Worm (Caenorhabditis elegans) whole organism, young adult: ENCODE measurements around the gene cutl-25.

ENCODE experiments used
- B0035.1 ChIP-seq: sonication (generic microtip); optimal IDR thresholded peaks from 2 replicates; lab custom pipeline; 2016; ENCODE audit warnings: missing genetic modification characterization, mild to moderate bottlenecking, missing compliant biosample characterization, missing genotype, missing genetic modification reagents
- C17E4.6 ChIP-seq: fragments of 200-800 bp; sonication (Bioruptor generic); IDR thresholded peaks from 2 replicates; pipeline ENCODE4 v1.3.6; 2022; ENCODE audit warnings: missing genetic modification reagents, missing genetic modification characterization, missing compliant biosample characterization
- F10E7.11 ChIP-seq: sonication (generic microtip); optimal IDR thresholded peaks from 2 replicates; lab custom pipeline; 2017; ENCODE audit warnings: mild to moderate bottlenecking, missing genetic modification characterization, moderate library complexity, missing compliant biosample characterization
- F33H1.4 ChIP-seq: fragments of 200-800 bp; sonication (Bioruptor generic); IDR thresholded peaks from 2 replicates; pipeline ENCODE4 v1.3.6; 2022; ENCODE audit warnings: missing genetic modification reagents, missing genetic modification characterization, missing compliant biosample characterization
- F39B2.1 ChIP-seq: fragments of 200-800 bp; sonication (Bioruptor generic); IDR thresholded peaks from 2 replicates; pipeline ENCODE4 v1.3.6; 2022; ENCODE audit warnings: missing genetic modification reagents, missing genetic modification characterization, missing compliant biosample characterization
- F52B5.7 ChIP-seq: sonication (generic microtip); optimal IDR thresholded peaks from 2 replicates; lab custom pipeline; 2016; ENCODE audit warnings: mild to moderate bottlenecking, missing genetic modification characterization, missing compliant biosample characterization
- F57A8.1 ChIP-seq: fragments of 200-800 bp; sonication (Bioruptor generic); optimal IDR thresholded peaks from 2 replicates; lab custom pipeline; 2018; ENCODE audit warnings: mild to moderate bottlenecking, missing genetic modification characterization, moderate library complexity, missing compliant biosample characterization
- K11D2.4 ChIP-seq: fragments of 200-800 bp; sonication (Bioruptor generic); IDR thresholded peaks from 2 replicates; pipeline ENCODE4 v1.3.6; 2022; ENCODE audit warnings: missing genetic modification reagents, missing genetic modification characterization, missing compliant biosample characterization
- K12H6.12 ChIP-seq: fragments of 200-800 bp; sonication (Bioruptor generic); optimal IDR thresholded peaks from 2 replicates; lab custom pipeline; 2018; ENCODE audit warnings: mild to moderate bottlenecking, missing genetic modification characterization, missing compliant biosample characterization
- Y53F4B.3 ChIP-seq: fragments of 200-800 bp; sonication (Bioruptor generic); IDR thresholded peaks from 2 replicates; pipeline ENCODE4 v1.3.6; 2022; ENCODE audit warnings: missing genetic modification reagents, missing genetic modification characterization, missing compliant biosample characterization
- Y53G8AR.9 ChIP-seq: fragments of 200-800 bp; sonication (Bioruptor generic); conservative IDR thresholded peaks from 2 replicates; pipeline ENCODE4 v1.3.6; 2022; ENCODE audit warnings: missing genetic modification reagents, missing genetic modification characterization, missing compliant biosample characterization
- Y67H2A.10 ChIP-seq: fragments of 200-800 bp; sonication (Bioruptor generic); conservative IDR thresholded peaks from 2 replicates; pipeline ENCODE4 v1.3.6; 2022; ENCODE audit warnings: missing genetic modification reagents, missing genetic modification characterization, missing compliant biosample characterization
- attf-3 ChIP-seq: fragments of 200-800 bp; sonication (Bioruptor generic); conservative IDR thresholded peaks from 2 replicates; pipeline ENCODE4 v1.3.6; 2022; ENCODE audit warnings: missing genetic modification reagents, missing genetic modification characterization, missing compliant biosample characterization
- attf-6 ChIP-seq: fragments of 200-800 bp; sonication (Bioruptor generic); IDR thresholded peaks from 2 replicates; pipeline ENCODE4 v1.3.6; 2022; ENCODE audit warnings: missing genetic modification reagents, missing genetic modification characterization, missing compliant biosample characterization
- cebp-1 ChIP-seq, 2 experiments: fragments of 200-800 bp in 1 of 2; sonication (Bioruptor generic) in 1 of 2; sonication (generic microtip) in 1 of 2; IDR thresholded peaks in 1 of 2; optimal IDR thresholded peaks in 1 of 2; 2 replicates each; pipeline versions ENCODE4 v1.3.6 to Lab custom; 2017 to 2022; ENCODE audit warnings: missing compliant biosample characterization in 2 of 2, missing genetic modification characterization in 2 of 2, mild to moderate bottlenecking in 1 of 2, missing genetic modification reagents in 1 of 2, moderate library complexity in 1 of 2
- ceh-100 ChIP-seq: fragments of 200-800 bp; sonication (Bioruptor generic); IDR thresholded peaks from 2 replicates; pipeline ENCODE4 v1.3.6; 2022; ENCODE audit warnings: missing genetic modification reagents, missing genetic modification characterization, missing compliant biosample characterization
- dox-1 ChIP-seq: fragments of 200-800 bp; sonication (Bioruptor generic); IDR thresholded peaks from 2 replicates; pipeline ENCODE4 v1.3.6; 2022; ENCODE audit warnings: missing genetic modification reagents, missing genetic modification characterization, missing compliant biosample characterization
- dpl-1 ChIP-seq: fragments of 150-350 bp; optimal IDR thresholded peaks from 2 replicates; lab custom pipeline; 2014; ENCODE audit warnings: missing biosample characterization, missing genetic modification reagents, missing genetic modification characterization
- efl-1 ChIP-seq: fragments of 150-350 bp; optimal IDR thresholded peaks from 2 replicates; lab custom pipeline; 2014; ENCODE audit warnings: missing biosample characterization, missing genetic modification reagents, missing genetic modification characterization
- hlh-26 ChIP-seq: fragments of 200-800 bp; sonication (Bioruptor generic); conservative IDR thresholded peaks from 2 replicates; pipeline ENCODE4 v1.3.6; 2022; ENCODE audit warnings: missing genetic modification reagents, missing genetic modification characterization, missing compliant biosample characterization
- lin-40 ChIP-seq: sonication (generic microtip); optimal IDR thresholded peaks from 2 replicates; lab custom pipeline; 2016; ENCODE audit warnings: missing genetic modification characterization, mild to moderate bottlenecking, missing compliant biosample characterization, missing genotype, missing genetic modification reagents
- lsl-1 ChIP-seq: fragments of 200-800 bp; sonication (Bioruptor generic); optimal IDR thresholded peaks from 2 replicates; lab custom pipeline; 2018; ENCODE audit warnings: mild to moderate bottlenecking, missing genetic modification characterization, moderate library complexity, missing compliant biosample characterization
- madf-3 ChIP-seq: fragments of 200-800 bp; sonication (Bioruptor generic); IDR thresholded peaks from 2 replicates; pipeline ENCODE4 v1.3.6; 2022; ENCODE audit warnings: missing genetic modification reagents, missing genetic modification characterization, missing compliant biosample characterization
- madf-8 ChIP-seq: fragments of 200-800 bp; sonication (Bioruptor generic); conservative IDR thresholded peaks from 2 replicates; pipeline ENCODE4 v1.3.6; 2022; ENCODE audit warnings: missing genetic modification reagents, missing genetic modification characterization, missing compliant biosample characterization
- nfyb-1 ChIP-seq: fragments of 200-800 bp; sonication (Bioruptor generic); IDR thresholded peaks from 2 replicates; pipeline ENCODE4 v1.3.6; 2022; ENCODE audit warnings: missing genetic modification reagents, missing genetic modification characterization, missing compliant biosample characterization
- nhr-80 ChIP-seq: sonication (generic microtip); optimal IDR thresholded peaks from 2 replicates; lab custom pipeline; 2016; ENCODE audit warnings: missing genetic modification characterization, missing compliant biosample characterization
- pha-4 ChIP-seq: fragments of 150-350 bp; sonication (generic microtip); optimal IDR thresholded peaks from 2 replicates; lab custom pipeline; 2014; ENCODE audit warnings: missing biosample characterization, missing genetic modification reagents, missing genetic modification characterization
- rcor-1 ChIP-seq: fragments of 200-800 bp; sonication (Bioruptor generic); IDR thresholded peaks from 2 replicates; pipeline ENCODE4 v1.3.6; 2022; ENCODE audit warnings: missing genetic modification reagents, missing genetic modification characterization, missing compliant biosample characterization
- rec-8 ChIP-seq, 2 experiments: sonication (generic microtip); optimal IDR thresholded peaks; 2 replicates each; lab custom pipeline; 2016; ENCODE audit warnings: mild to moderate bottlenecking in 2 of 2, missing genetic modification characterization in 2 of 2, missing genetic modification reagents in 2 of 2, missing genotype in 2 of 2, missing biosample characterization in 1 of 2, missing compliant biosample characterization in 1 of 2, moderate library complexity in 1 of 2
- repo-1 ChIP-seq: sonication (generic microtip); optimal IDR thresholded peaks from 2 replicates; lab custom pipeline; 2017; ENCODE audit warnings: mild to moderate bottlenecking, missing genetic modification characterization, missing compliant biosample characterization
- sdz-38 ChIP-seq: sonication (generic microtip); optimal IDR thresholded peaks from 2 replicates; lab custom pipeline; 2016; ENCODE audit warnings: missing genotype, missing genetic modification characterization, missing compliant biosample characterization
- snpc-1.1 ChIP-seq: sonication (generic microtip); optimal IDR thresholded peaks from 2 replicates; lab custom pipeline; 2017; ENCODE audit warnings: missing genetic modification characterization, mild to moderate bottlenecking, missing compliant biosample characterization, antibody characterized with exemption, moderate library complexity, missing genotype, missing genetic modification reagents; ENCODE audit not compliant: insufficient read depth
- somi-1 ChIP-seq: fragments of 200-800 bp; sonication (Bioruptor generic); optimal IDR thresholded peaks from 2 replicates; lab custom pipeline; 2018; ENCODE audit warnings: mild to moderate bottlenecking, missing genetic modification characterization, missing compliant biosample characterization
- tbp1 ChIP-seq: fragments of 200-800 bp; sonication (Bioruptor generic); optimal IDR thresholded peaks from 2 replicates; lab custom pipeline; 2018; ENCODE audit warnings: mild to moderate bottlenecking, missing genetic modification characterization, missing compliant biosample characterization
- xnd-1 ChIP-seq: sonication (generic microtip); optimal IDR thresholded peaks from 2 replicates; lab custom pipeline; 2016; ENCODE audit warnings: missing genotype, missing genetic modification reagents, missing genetic modification characterization, missing compliant biosample characterization
- zim-3 ChIP-seq: sonication (generic microtip); optimal IDR thresholded peaks from 2 replicates; lab custom pipeline; 2017; ENCODE audit warnings: mild to moderate bottlenecking, missing genetic modification characterization, moderate library complexity, missing compliant biosample characterization

The cutl-25 gene

DNA sequence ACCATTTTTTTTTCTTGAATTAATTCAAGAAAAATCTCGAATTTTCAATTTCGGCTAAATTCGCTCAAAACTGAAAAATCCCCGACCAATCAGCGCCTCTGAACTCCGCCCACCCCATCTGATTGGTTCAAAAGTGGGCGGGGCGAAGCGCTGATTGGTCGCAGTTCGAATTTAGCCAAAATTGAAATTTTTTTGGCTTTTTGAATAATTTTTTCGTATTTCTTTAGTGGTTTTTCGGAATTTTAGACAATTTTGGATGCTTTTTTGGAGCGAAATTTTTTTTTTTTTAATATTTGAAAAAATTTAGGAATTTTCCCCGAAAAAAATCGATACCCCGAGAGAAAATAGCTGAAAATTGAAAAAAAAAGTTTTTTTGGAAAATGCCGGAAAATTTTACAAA is 13.0 kb downstream of the cutl-25 start:
- TF ChIP-seq rec-8 (tag; optimal IDR thresholded peaks at IDR 0.05; lab: Kevin White, UChicago) (no peak), pha-4 (tag; lab: Kevin White, UChicago) (no peak), snpc-1.1 (no peak), K12H6.12 (tag; lab: Kevin White, UChicago) (no peak), F33H1.4 (GFP tag; lab: Robert Waterston, UW) (no peak), ceh-100 (GFP tag; lab: Robert Waterston, UW) (no peak), nhr-80 (no peak)

DNA sequence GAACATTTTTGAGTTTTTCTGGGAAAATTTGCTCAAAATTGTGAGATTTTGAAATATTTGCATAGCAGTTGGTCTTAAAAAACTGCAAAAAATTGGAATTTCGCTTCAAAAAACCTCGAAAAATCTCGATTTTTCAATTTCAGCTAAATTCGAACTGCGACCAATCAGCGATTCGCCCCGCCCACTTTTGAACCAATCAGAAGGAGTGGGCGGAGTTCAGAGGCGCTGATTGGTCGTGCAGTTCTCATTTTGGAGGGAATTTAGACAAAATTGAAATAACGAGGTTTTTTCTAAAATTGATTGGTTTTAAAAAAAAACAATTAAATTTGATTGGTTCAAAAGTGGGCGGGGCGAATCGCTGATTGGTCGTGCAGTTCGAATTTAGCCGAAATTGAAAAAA is 13.4 kb downstream of the cutl-25 start:
- no peak for TF ChIP-seq somi-1 (GFP tag; lab: Kevin White, UChicago)
- no peak for TF ChIP-seq attf-6 (GFP tag; lab: Robert Waterston, UW)
- 0 out of 2 replicates have a peak, but pooled peaks have one; percentile 64 for TF ChIP-seq nfyb-1 (GFP tag; lab: Robert Waterston, UW)
- TF ChIP-seq, all 124 proteins: peak for 1

DNA sequence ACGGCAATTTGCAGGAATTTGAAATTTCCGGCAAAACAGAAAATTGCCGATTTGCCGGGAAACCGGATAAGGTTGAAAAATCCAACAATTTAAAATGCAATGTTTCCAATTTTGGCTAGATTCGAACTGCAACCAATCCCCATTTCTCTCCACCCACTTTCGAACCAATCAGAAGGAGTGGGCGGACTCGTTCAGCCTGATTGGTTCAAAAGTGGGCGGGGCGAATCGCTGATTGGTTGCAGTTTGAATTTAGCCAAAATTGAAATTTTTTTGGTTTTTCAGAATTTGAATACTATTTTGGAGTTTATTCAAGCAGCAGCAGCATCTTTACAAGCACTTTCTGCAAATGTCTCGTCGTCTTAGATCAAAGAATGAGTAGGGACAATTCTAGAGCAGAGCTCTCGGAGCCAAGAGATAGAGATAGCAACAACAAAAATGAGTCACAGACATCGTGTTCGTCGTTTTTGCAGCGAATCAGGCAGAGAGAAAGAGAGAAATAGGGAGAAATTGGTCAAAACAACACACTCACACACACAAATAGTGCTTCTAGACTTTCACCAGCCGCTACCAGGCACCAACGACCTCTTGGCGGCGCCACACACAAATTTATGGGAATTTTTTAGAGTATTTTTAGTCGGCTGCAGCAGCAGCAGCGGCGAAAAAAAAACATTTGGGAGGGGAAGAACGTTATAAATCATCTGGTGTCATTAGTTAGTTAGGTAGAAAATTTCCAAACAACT is 15.8 kb downstream of the cutl-25 start:
- TF ChIP-seq nfyb-1 (GFP tag; lab: Robert Waterston, UW) (peak; percentile 63), Y67H2A.10 (GFP tag; lab: Robert Waterston, UW) (no peak)

DNA sequence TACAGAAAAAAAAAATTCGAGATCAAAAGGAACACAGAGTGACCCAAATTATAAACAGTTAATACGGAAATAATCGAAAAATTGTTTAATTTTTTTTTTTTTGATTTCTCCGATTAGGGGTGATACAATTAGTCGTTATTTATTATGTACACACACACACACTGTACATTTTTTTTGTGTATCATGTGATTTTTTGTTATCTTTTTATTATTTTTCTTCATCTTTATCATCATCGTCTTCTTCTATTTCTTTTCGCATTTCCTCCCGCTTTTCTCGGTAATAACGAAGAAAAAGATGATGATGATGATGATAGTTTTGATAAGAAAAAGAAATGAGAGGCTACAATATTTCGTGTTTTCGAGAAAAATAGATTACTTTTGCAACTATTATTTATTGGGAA is 17.1 kb downstream of the cutl-25 start:
- TF ChIP-seq lin-40 (tag; lab: Kevin White, UChicago) (peak; percentile 1), repo-1 (tag; lab: Kevin White, UChicago) (no peak), attf-3 (GFP tag; lab: Robert Waterston, UW) (no peak)

DNA sequence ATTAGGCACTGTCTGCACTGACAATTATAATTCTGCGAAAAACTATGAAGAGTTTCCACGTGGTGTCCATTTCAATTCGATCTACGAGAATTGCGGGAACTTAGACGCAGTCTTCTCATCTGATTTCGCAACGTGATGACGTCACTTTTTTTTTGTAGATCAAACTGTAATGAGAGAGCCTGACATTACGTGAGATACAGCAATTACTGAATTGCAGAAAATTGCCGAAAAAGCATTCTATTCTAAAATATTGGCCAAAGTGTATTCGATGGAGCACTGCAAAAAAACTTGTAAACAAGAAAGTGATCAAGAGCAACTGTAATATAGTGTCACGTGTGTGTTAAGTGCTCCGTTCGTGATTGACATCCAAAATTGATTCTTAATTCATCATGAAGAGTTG is 20.3 kb downstream of the cutl-25 start:
- TF ChIP-seq cebp-1 (GFP tag; IDR thresholded peaks at IDR 0.05; lab: Robert Waterston, UW), result no peak
- TF ChIP-seq cebp-1 (tag; optimal IDR thresholded peaks at IDR 0.05; lab: Kevin White, UChicago), result peak; percentile 32
- TF ChIP-seq rcor-1 (GFP tag; lab: Robert Waterston, UW), result no peak

DNA sequence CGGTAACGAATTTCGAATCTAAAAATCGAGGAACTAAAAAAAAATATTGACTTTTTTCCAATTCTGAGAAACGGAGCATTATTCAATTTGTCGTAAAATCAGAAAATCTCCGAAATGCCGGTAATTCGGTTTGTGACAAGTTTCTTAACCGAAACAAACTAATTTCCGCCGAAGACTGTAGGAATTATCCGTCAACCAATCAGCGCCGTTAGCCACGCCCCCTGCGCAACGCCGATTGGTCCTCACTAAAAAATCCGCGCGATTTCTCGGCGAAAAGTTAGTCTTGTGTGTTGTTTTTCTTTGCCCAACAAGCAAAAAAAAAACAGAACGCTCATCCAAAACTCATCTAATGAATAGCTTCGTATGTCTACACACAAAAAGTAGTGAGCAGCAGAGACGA is 26.9 kb downstream of the cutl-25 start:
- TF ChIP-seq C17E4.6 (GFP tag; lab: Robert Waterston, UW) (no peak), madf-8 (GFP tag; lab: Robert Waterston, UW) (no peak), F52B5.7 (no peak), tbp1 (GFP tag; lab: Kevin White, UChicago) (no peak)
- TF ChIP-seq, all 124 proteins: peak for 0

DNA sequence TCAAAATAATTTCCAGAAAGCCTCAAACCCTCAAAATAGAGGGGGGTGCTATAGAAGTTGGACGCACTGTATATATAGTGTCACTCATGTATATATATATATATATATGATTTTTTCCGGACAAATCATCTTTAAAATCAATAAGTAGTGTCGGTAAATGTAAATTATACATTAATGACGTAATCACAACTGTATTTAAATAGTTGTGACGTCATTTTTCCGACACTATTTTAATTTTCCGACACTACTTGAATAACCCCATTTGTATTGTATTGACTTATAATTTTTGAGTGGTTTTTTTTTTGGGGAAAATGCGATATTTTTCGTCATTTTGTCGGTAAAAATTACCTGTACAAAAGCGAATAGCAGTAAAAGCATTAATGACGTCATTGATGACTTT is 28.1 kb downstream of the cutl-25 start:
- TF ChIP-seq xnd-1 (tag; lab: Kevin White, UChicago) (no peak), Y53F4B.3 (GFP tag; lab: Robert Waterston, UW) (no peak), dox-1 (GFP tag; lab: Robert Waterston, UW) (no peak), Y67H2A.10 (GFP tag; lab: Robert Waterston, UW) (no peak), nfyb-1 (GFP tag; lab: Robert Waterston, UW) (no peak), F10E7.11 (tag; lab: Kevin White, UChicago) (no peak), K11D2.4 (GFP tag; lab: Robert Waterston, UW) (no peak), Y53G8AR.9 (GFP tag; lab: Robert Waterston, UW) (no peak), hlh-26 (no peak), efl-1 (no peak), madf-3 (GFP tag; lab: Robert Waterston, UW) (no peak), F39B2.1 (GFP tag; lab: Robert Waterston, UW) (no peak), zim-3 (tag; lab: Kevin White, UChicago) (no peak), B0035.1 (no peak), lsl-1 (GFP tag; lab: Kevin White, UChicago) (no peak), dpl-1 (GFP tag; lab: Kevin White, UChicago) (no peak), nhr-80 (no peak), F57A8.1 (GFP tag; lab: Kevin White, UChicago) (no peak), sdz-38 (tag; lab: Kevin White, UChicago) (no peak)
